Worm (Caenorhabditis elegans) whole organism, L1 larva: ENCODE results near the gene ssr-2.
A peak's percentile ranks its signal among the peaks of the same experiment; 100 is the strongest.

Experiments
- C04F5.9 ChIP-seq: sonication (generic microtip); optimal IDR thresholded peaks from 2 replicates; lab custom pipeline; 2016; ENCODE audit warnings: missing genetic modification characterization, missing compliant biosample characterization
- C16A3.4 ChIP-seq: fragments of 150-350 bp; optimal IDR thresholded peaks from 2 replicates; lab custom pipeline; 2014; ENCODE audit warnings: missing biosample characterization, missing genetic modification characterization
- F16B12.6 ChIP-seq: fragments of 150-350 bp; optimal IDR thresholded peaks from 2 replicates; lab custom pipeline; 2014; ENCODE audit warnings: missing biosample characterization, missing genetic modification characterization
- alr-1 ChIP-seq: fragments of 200-800 bp; sonication (Bioruptor generic); optimal IDR thresholded peaks from 2 replicates; lab custom pipeline; 2018; ENCODE audit warnings: borderline replicate concordance, mild to moderate bottlenecking, missing genetic modification characterization, missing compliant biosample characterization
- ama-1 ChIP-seq: fragments of 150-350 bp; optimal IDR thresholded peaks from 2 replicates; lab custom pipeline; 2014
- ceh-82 ChIP-seq, 3 experiments: fragments of 150-350 bp in 1 of 3; sonication (generic microtip) in 2 of 3; optimal IDR thresholded peaks; 2 replicates each; lab custom pipeline; 2014 to 2017; ENCODE audit warnings: missing biosample characterization in 3 of 3, missing genetic modification characterization in 3 of 3
- ces-1 ChIP-seq: fragments of 150-350 bp; optimal IDR thresholded peaks from 2 replicates; lab custom pipeline; 2014; ENCODE audit warnings: missing biosample characterization, missing genetic modification reagents, missing genetic modification characterization
- dpl-1 ChIP-seq, 3 experiments: fragments of 150-350 bp in 2 of 3; sonication (generic microtip) in 1 of 3; optimal IDR thresholded peaks; 2 replicates each; lab custom pipeline; 2014 to 2017; ENCODE audit warnings: missing biosample characterization in 3 of 3, missing genetic modification characterization in 3 of 3, missing genetic modification reagents in 3 of 3
- dsc-1 ChIP-seq: sonication (generic microtip); optimal IDR thresholded peaks from 2 replicates; lab custom pipeline; 2016; ENCODE audit warnings: mild to moderate bottlenecking, missing genetic modification characterization, missing compliant biosample characterization
- efl-1 ChIP-seq, 4 experiments: fragments of 150-350 bp; optimal IDR thresholded peaks in 3 of 4; peaks in 1 of 4; 1 replicate in 1 of 4; 2 replicates in 3 of 4; lab custom pipeline; 2014; ENCODE audit warnings: missing biosample characterization in 2 of 4, missing genetic modification characterization in 2 of 4, missing genetic modification reagents in 2 of 4
- egl-13 ChIP-seq: sonication (generic microtip); optimal IDR thresholded peaks from 2 replicates; lab custom pipeline; 2016; ENCODE audit warnings: missing genotype, missing genetic modification reagents, missing genetic modification characterization, missing compliant biosample characterization
- egl-27 ChIP-seq, 2 experiments: fragments of 150-350 bp in 1 of 2; sonication (generic microtip); optimal IDR thresholded peaks; 3 replicates each; lab custom pipeline; 2017 to 2018; ENCODE audit warnings: missing biosample characterization in 2 of 2, missing genetic modification characterization in 2 of 2, missing genetic modification reagents in 2 of 2
- elt-2 ChIP-seq: sonication (generic microtip); optimal IDR thresholded peaks from 2 replicates; lab custom pipeline; 2016; ENCODE audit warnings: missing genetic modification characterization, mild to moderate bottlenecking, inconsistent platforms, missing compliant biosample characterization, missing genetic modification reagents
- fkh-10 ChIP-seq: sonication (generic microtip); optimal IDR thresholded peaks from 2 replicates; lab custom pipeline; 2017; ENCODE audit warnings: missing biosample characterization, missing genetic modification reagents, missing genetic modification characterization
- fkh-4 ChIP-seq: sonication (generic microtip); optimal IDR thresholded peaks from 2 replicates; lab custom pipeline; 2016; ENCODE audit warnings: missing compliant biosample characterization, missing genetic modification characterization, borderline replicate concordance
- grh-1 ChIP-seq: fragments of 200-800 bp; sonication (Bioruptor generic); IDR thresholded peaks from 2 replicates; pipeline ENCODE4 v1.3.6; 2022; ENCODE audit warnings: missing genetic modification reagents, missing genetic modification characterization, missing compliant biosample characterization
- irx-1 ChIP-seq: sonication (generic microtip); optimal IDR thresholded peaks from 2 replicates; lab custom pipeline; 2016; ENCODE audit warnings: missing genetic modification characterization, missing compliant biosample characterization
- jun-1 ChIP-seq: fragments of 150-350 bp; optimal IDR thresholded peaks from 2 replicates; lab custom pipeline; 2014; ENCODE audit warnings: missing biosample characterization, missing genetic modification reagents, missing genetic modification characterization
- lin-14 ChIP-seq: fragments of 200-800 bp; sonication (Bioruptor generic); optimal IDR thresholded peaks from 2 replicates; lab custom pipeline; 2018; ENCODE audit warnings: mild to moderate bottlenecking, missing genetic modification characterization, moderate library complexity, missing compliant biosample characterization
- lin-15B ChIP-seq: fragments of 150-350 bp; sonication (generic microtip); optimal IDR thresholded peaks from 3 replicates; lab custom pipeline; 2014; ENCODE audit warnings: missing biosample characterization, missing genetic modification characterization
- lin-39 ChIP-seq: fragments of 150-350 bp; optimal IDR thresholded peaks from 2 replicates; lab custom pipeline; 2014; ENCODE audit warnings: missing biosample characterization, missing genetic modification reagents, missing genetic modification characterization
- lir-3 ChIP-seq: sonication (generic microtip); optimal IDR thresholded peaks from 2 replicates; lab custom pipeline; 2016; ENCODE audit warnings: mild to moderate bottlenecking, missing genetic modification characterization, moderate library complexity, missing compliant biosample characterization; ENCODE audit not compliant: poor library complexity
- lsy-2 ChIP-seq, 2 experiments: fragments of 150-350 bp; optimal IDR thresholded peaks; 2 replicates each; lab custom pipeline; 2014; ENCODE audit warnings: missing biosample characterization in 2 of 2, missing genetic modification characterization in 2 of 2
- mab-9 ChIP-seq: fragments of 200-800 bp; sonication (Bioruptor generic); IDR thresholded peaks from 2 replicates; pipeline ENCODE4 v1.3.6; 2022; ENCODE audit warnings: missing genetic modification reagents, missing genetic modification characterization, missing compliant biosample characterization
- nhr-19 ChIP-seq: fragments of 200-800 bp; sonication (Bioruptor generic); conservative IDR thresholded peaks from 2 replicates; pipeline ENCODE4 v1.3.6; 2022; ENCODE audit warnings: missing genetic modification characterization, missing compliant biosample characterization
- nhr-237 ChIP-seq: fragments of 150-350 bp; optimal IDR thresholded peaks from 2 replicates; lab custom pipeline; 2014; ENCODE audit warnings: missing biosample characterization, missing genetic modification characterization
- nhr-47 ChIP-seq: sonication (generic microtip); optimal IDR thresholded peaks from 2 replicates; lab custom pipeline; 2016; ENCODE audit warnings: mild to moderate bottlenecking, missing genetic modification characterization, moderate library complexity, missing compliant biosample characterization
- nhr-71 ChIP-seq: sonication (generic microtip); optimal IDR thresholded peaks from 2 replicates; lab custom pipeline; 2016; ENCODE audit warnings: mild to moderate bottlenecking, missing genetic modification characterization, moderate library complexity, missing compliant biosample characterization
- nhr-76 ChIP-seq: sonication (generic microtip); optimal IDR thresholded peaks from 2 replicates; lab custom pipeline; 2017; ENCODE audit warnings: missing biosample characterization, missing genetic modification characterization
- nhr-84 ChIP-seq: sonication (generic microtip); optimal IDR thresholded peaks from 2 replicates; lab custom pipeline; 2017; ENCODE audit warnings: missing biosample characterization, missing genetic modification characterization
- nhr-85 ChIP-seq: sonication (generic microtip); peaks from one replicate; lab custom pipeline; 2016; ENCODE audit warnings: missing genetic modification characterization, inconsistent platforms, missing compliant biosample characterization
- nhr-90 ChIP-seq: sonication (generic microtip); optimal IDR thresholded peaks from 2 replicates; lab custom pipeline; 2016; ENCODE audit warnings: mild to moderate bottlenecking, missing genetic modification characterization, missing compliant biosample characterization; ENCODE audit not compliant: poor library complexity
- pqm-1 ChIP-seq: sonication (generic microtip); optimal IDR thresholded peaks from 3 replicates; lab custom pipeline; 2017; ENCODE audit warnings: missing biosample characterization, missing genetic modification characterization
- rnt-1 ChIP-seq: sonication (generic microtip); optimal IDR thresholded peaks from 2 replicates; lab custom pipeline; 2016; ENCODE audit warnings: mild to moderate bottlenecking, missing genetic modification characterization, moderate library complexity, missing compliant biosample characterization
- skn-1 ChIP-seq: fragments of 150-350 bp; optimal IDR thresholded peaks from 2 replicates; lab custom pipeline; 2014; ENCODE audit warnings: missing biosample characterization, missing genetic modification characterization
- snpc-4 ChIP-seq: fragments of 150-350 bp; optimal IDR thresholded peaks from 2 replicates; lab custom pipeline; 2014; ENCODE audit warnings: missing biosample characterization, missing genetic modification characterization
- snu-23 ChIP-seq: sonication (generic microtip); optimal IDR thresholded peaks from 2 replicates; lab custom pipeline; 2016; ENCODE audit warnings: missing genetic modification characterization, missing compliant biosample characterization
- sox-4 ChIP-seq: sonication (generic microtip); optimal IDR thresholded peaks from 2 replicates; lab custom pipeline; 2016; ENCODE audit warnings: missing genetic modification characterization, missing compliant biosample characterization
- sptf-1 ChIP-seq: fragments of 150-350 bp; optimal IDR thresholded peaks from 2 replicates; lab custom pipeline; 2014; ENCODE audit warnings: missing biosample characterization, missing genetic modification characterization
- unc-30 ChIP-seq: sonication (generic microtip); optimal IDR thresholded peaks from 2 replicates; lab custom pipeline; 2017; ENCODE audit warnings: missing biosample characterization, missing genetic modification characterization
- unc-86 ChIP-seq: sonication (generic microtip); optimal IDR thresholded peaks from 2 replicates; lab custom pipeline; 2016; ENCODE audit warnings: missing genetic modification characterization, missing compliant biosample characterization
- unc-98 ChIP-seq: fragments of 200-800 bp; sonication (Bioruptor generic); IDR thresholded peaks from 2 replicates; pipeline ENCODE4 v1.3.6; 2022; ENCODE audit warnings: missing genetic modification characterization, missing compliant biosample characterization
- zag-1 ChIP-seq: fragments of 150-350 bp; optimal IDR thresholded peaks from 2 replicates; lab custom pipeline; 2014; ENCODE audit warnings: missing biosample characterization, missing genetic modification characterization
- zip-4 ChIP-seq: fragments of 200-800 bp; sonication (Bioruptor generic); optimal IDR thresholded peaks from 2 replicates; lab custom pipeline; 2018; ENCODE audit warnings: mild to moderate bottlenecking, missing genetic modification characterization, moderate library complexity, missing compliant biosample characterization
- ztf-11 ChIP-seq, 2 experiments: sonication (generic microtip); optimal IDR thresholded peaks; 2 replicates each; lab custom pipeline; 2016 to 2017; ENCODE audit warnings: missing genetic modification characterization in 2 of 2, missing biosample characterization in 1 of 2, missing compliant biosample characterization in 1 of 2
- ztf-4 ChIP-seq: fragments of 150-350 bp; optimal IDR thresholded peaks from 2 replicates; lab custom pipeline; 2014; ENCODE audit warnings: missing biosample characterization, missing genetic modification characterization

ssr-2 gene

DNA sequence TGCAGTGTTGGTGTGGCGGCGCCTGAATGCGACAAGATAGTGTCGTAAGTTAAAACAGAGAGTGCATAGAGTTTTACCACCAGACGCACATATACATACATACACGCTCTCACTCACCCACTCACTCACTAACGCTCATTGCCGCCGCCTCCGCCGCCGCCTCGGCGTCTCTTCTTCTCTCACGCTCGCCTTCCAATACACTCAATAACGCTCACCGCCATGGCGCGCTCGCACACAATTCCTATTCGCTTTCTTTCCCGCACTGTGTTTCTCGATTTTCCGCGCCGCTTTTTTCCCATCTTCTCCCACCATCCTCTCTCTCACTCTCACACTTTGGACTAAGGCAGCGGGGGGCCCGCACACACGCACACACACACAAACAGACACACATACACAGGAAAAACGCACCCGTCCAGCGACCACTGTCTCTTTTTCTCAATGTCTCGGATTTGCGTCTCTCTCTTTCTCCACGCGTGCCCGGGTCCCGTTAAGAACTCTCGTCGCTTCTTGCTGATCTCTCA, 24.9 kb upstream of the ssr-2 start, which contains the start of gene kin-29 (continued):
- TF ChIP-seq nhr-71 (tag; lab: Kevin White, UChicago) (peak; percentile 91), irx-1 (peak; percentile 66), zag-1 (tag; lab: Kevin White, UChicago) (no peak), egl-13 (peak; percentile 64), unc-86 (peak; percentile 86), sox-4 (peak; percentile 51), dsc-1 (tag; lab: Kevin White, UChicago) (peak; percentile 87), nhr-85 (tag; lab: Kevin White, UChicago) (peak; percentile 93), mab-9 (GFP tag; lab: Robert Waterston, UW) (0 out of 2 replicates have a peak, but pooled peaks have one; percentile 50), C16A3.4 (tag; lab: Kevin White, UChicago) (peak; percentile 86), ama-1 (lab: Kevin White, UChicago) (no peak), zip-4 (GFP tag; lab: Kevin White, UChicago) (peak; percentile 43), snu-23 (peak; percentile 96), efl-1 (optimal IDR thresholded peaks at IDR 0.05; lab: Kevin White, UChicago) (peak; percentile 42 to 51), efl-1 (GFP tag; optimal IDR thresholded peaks at IDR 0.05 in 1 of 2; lab: Kevin White, UChicago) (peak; percentile 4 to 91), skn-1 (peak; percentile 84), nhr-19 (GFP tag; lab: Robert Waterston, UW) (peak; percentile 71), nhr-90 (tag; lab: Kevin White, UChicago) (peak; percentile 82), unc-30 (tag; lab: Kevin White, UChicago) (no peak), elt-2 (tag; lab: Kevin White, UChicago) (peak; percentile 70)

DNA sequence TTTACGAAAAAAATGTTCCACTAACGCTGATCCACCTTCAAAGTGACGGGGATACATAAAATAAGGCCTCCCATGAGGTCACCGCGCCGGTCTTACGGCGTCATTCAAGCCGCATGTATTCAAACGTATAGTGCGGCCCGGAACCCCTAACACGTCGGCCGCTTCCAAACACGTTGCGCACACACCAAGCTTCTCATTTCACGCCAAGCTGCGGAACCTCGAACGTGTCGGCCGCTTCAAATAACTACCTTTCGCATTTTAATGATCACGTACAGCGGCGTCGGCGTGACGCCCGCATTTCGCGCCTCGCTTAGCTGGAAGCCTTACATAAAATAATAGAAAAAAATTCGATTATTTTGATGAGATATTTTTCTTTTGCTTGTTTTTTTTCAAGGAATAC, 16.0 kb upstream of the ssr-2 start:
- TF ChIP-seq dsc-1 (tag; lab: Kevin White, UChicago) (peak; percentile 10), rnt-1 (tag; lab: Kevin White, UChicago) (peak; percentile 16), snpc-4 (tag; lab: Kevin White, UChicago) (peak; percentile 94), nhr-47 (tag; lab: Kevin White, UChicago) (peak; percentile 1), nhr-71 (tag; lab: Kevin White, UChicago) (peak; percentile 14), nhr-76 (no peak), efl-1 (optimal IDR thresholded peaks at IDR 0.05; lab: Kevin White, UChicago) (no peak), efl-1 (GFP tag; optimal IDR thresholded peaks at IDR 0.05 in 1 of 2; lab: Kevin White, UChicago) (peak in 1 of 2 experiments; percentile 12), fkh-4 (no peak)
- TF ChIP-seq, all 84 proteins: peak for 6

DNA sequence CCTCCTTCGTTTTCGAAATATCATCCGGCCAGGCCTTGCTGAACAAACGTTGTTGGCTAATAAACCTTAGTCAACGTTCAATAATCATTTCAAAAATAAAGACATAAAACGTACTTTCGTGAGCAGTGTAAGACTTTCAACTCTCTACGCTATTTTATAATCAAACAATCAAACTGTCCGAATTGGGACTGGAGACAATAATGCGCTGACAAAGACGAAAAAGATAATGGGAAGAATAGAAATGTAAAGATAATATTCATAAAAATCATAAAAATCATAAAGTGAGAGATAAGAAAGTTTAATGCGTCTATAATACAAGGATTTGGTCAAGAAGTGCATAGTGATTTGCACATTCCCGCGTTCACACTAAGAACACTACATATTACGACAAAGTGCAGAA, 14.2 kb upstream of the ssr-2 start:
- TF ChIP-seq lin-15B (tag; lab: Kevin White, UChicago) (no peak), skn-1 (no peak), F16B12.6 (tag; lab: Kevin White, UChicago) (peak; percentile 35), nhr-237 (tag; lab: Kevin White, UChicago) (no peak), rnt-1 (tag; lab: Kevin White, UChicago) (no peak), fkh-10 (no peak), pqm-1 (peak; percentile 68), irx-1 (no peak), dsc-1 (tag; lab: Kevin White, UChicago) (no peak), unc-30 (tag; lab: Kevin White, UChicago) (no peak), lin-39 (tag; lab: Kevin White, UChicago) (no peak), ces-1 (GFP tag; lab: Kevin White, UChicago) (no peak), unc-98 (GFP tag; lab: Robert Waterston, UW) (no peak), ztf-11 (tag; optimal IDR thresholded peaks at IDR 0.05; lab: Kevin White, UChicago) (no peak), grh-1 (GFP tag; lab: Robert Waterston, UW) (no peak), nhr-84 (tag; lab: Kevin White, UChicago) (no peak), zag-1 (tag; lab: Kevin White, UChicago) (no peak), fkh-4 (no peak), dpl-1 (GFP tag; optimal IDR thresholded peaks at IDR 0.05; lab: Kevin White, UChicago) (peak in 1 of 3 experiments; percentile 29), egl-27 (tag; optimal IDR thresholded peaks at IDR 0.05; lab: Kevin White, UChicago) (no peak), alr-1 (tag; lab: Kevin White, UChicago) (no peak), ztf-4 (tag; lab: Kevin White, UChicago) (no peak), lsy-2 (tag; optimal IDR thresholded peaks at IDR 0.05; lab: Kevin White, UChicago) (no peak), elt-2 (tag; lab: Kevin White, UChicago) (peak; percentile 81), nhr-71 (tag; lab: Kevin White, UChicago) (peak; percentile 9), sptf-1 (no peak), C04F5.9 (tag; lab: Kevin White, UChicago) (no peak), lir-3 (tag; lab: Kevin White, UChicago) (no peak), jun-1 (tag; lab: Kevin White, UChicago) (no peak), nhr-85 (tag; lab: Kevin White, UChicago) (peak; percentile 28), efl-1 (optimal IDR thresholded peaks at IDR 0.05; lab: Kevin White, UChicago) (peak in 1 of 2 experiments; percentile 12), efl-1 (GFP tag; optimal IDR thresholded peaks at IDR 0.05 in 1 of 2; lab: Kevin White, UChicago) (peak in 1 of 2 experiments; percentile 86), lin-14 (GFP tag; lab: Kevin White, UChicago) (no peak), ceh-82 (tag; optimal IDR thresholded peaks at IDR 0.05; lab: Kevin White, UChicago) (no peak)
